Worm (Caenorhabditis elegans) whole organism, young adult: ENCODE measurements around the gene tat-3.

Experiments used
- B0019.2 ChIP-seq: fragments of 200-800 bp; sonication (Bioruptor generic); conservative IDR thresholded peaks from 2 replicates; pipeline ENCODE4 v1.3.6; 2022; ENCODE audit warnings: missing genetic modification reagents, missing genetic modification characterization, missing compliant biosample characterization
- F33H1.4 ChIP-seq: fragments of 200-800 bp; sonication (Bioruptor generic); IDR thresholded peaks from 2 replicates; pipeline ENCODE4 v1.3.6; 2022; ENCODE audit warnings: missing genetic modification reagents, missing genetic modification characterization, missing compliant biosample characterization
- F39B2.1 ChIP-seq: fragments of 200-800 bp; sonication (Bioruptor generic); IDR thresholded peaks from 2 replicates; pipeline ENCODE4 v1.3.6; 2022; ENCODE audit warnings: missing genetic modification reagents, missing genetic modification characterization, missing compliant biosample characterization
- F57A8.1 ChIP-seq: fragments of 200-800 bp; sonication (Bioruptor generic); optimal IDR thresholded peaks from 2 replicates; lab custom pipeline; 2018; ENCODE audit warnings: mild to moderate bottlenecking, missing genetic modification characterization, moderate library complexity, missing compliant biosample characterization
- K11D2.4 ChIP-seq: fragments of 200-800 bp; sonication (Bioruptor generic); IDR thresholded peaks from 2 replicates; pipeline ENCODE4 v1.3.6; 2022; ENCODE audit warnings: missing genetic modification reagents, missing genetic modification characterization, missing compliant biosample characterization
- K12H6.12 ChIP-seq: fragments of 200-800 bp; sonication (Bioruptor generic); optimal IDR thresholded peaks from 2 replicates; lab custom pipeline; 2018; ENCODE audit warnings: mild to moderate bottlenecking, missing genetic modification characterization, missing compliant biosample characterization
- Y56A3A.18 ChIP-seq: fragments of 200-800 bp; sonication (Bioruptor generic); IDR thresholded peaks from 2 replicates; pipeline ENCODE4 v1.3.6; 2022; ENCODE audit warnings: missing genetic modification reagents, missing genetic modification characterization, missing compliant biosample characterization
- Y95B8A.8 ChIP-seq: fragments of 200-800 bp; sonication (Bioruptor generic); IDR thresholded peaks from 2 replicates; pipeline ENCODE4 v1.3.6; 2022; ENCODE audit warnings: missing genetic modification reagents, missing genetic modification characterization, missing compliant biosample characterization
- ama-1 ChIP-seq, 3 experiments: fragments of 150-350 bp in 1 of 3; sonication (generic microtip) in 2 of 3; optimal IDR thresholded peaks; 2 replicates each; lab custom pipeline; 2014 to 2018; ENCODE audit warnings: missing biosample characterization in 2 of 3, missing genetic modification characterization in 2 of 3, missing genetic modification reagents in 2 of 3
- aptf-3 ChIP-seq: fragments of 200-800 bp; sonication (Bioruptor generic); IDR thresholded peaks from 2 replicates; pipeline ENCODE4 v1.3.6; 2022; ENCODE audit warnings: missing genetic modification characterization, missing compliant biosample characterization
- attf-6 ChIP-seq: fragments of 200-800 bp; sonication (Bioruptor generic); IDR thresholded peaks from 2 replicates; pipeline ENCODE4 v1.3.6; 2022; ENCODE audit warnings: missing genetic modification reagents, missing genetic modification characterization, missing compliant biosample characterization
- bed-2 ChIP-seq: fragments of 200-800 bp; sonication (Bioruptor generic); IDR thresholded peaks from 2 replicates; pipeline ENCODE4 v1.3.6; 2022; ENCODE audit warnings: missing genetic modification reagents, missing genetic modification characterization, missing compliant biosample characterization
- ceh-40 ChIP-seq: fragments of 200-800 bp; sonication (Bioruptor generic); IDR thresholded peaks from 2 replicates; pipeline ENCODE4 v1.3.6; 2022; ENCODE audit warnings: missing genetic modification characterization, missing compliant biosample characterization
- chd-7 ChIP-seq: sonication (generic microtip); optimal IDR thresholded peaks from 2 replicates; lab custom pipeline; 2016; ENCODE audit warnings: mild to moderate bottlenecking, missing genetic modification characterization, moderate library complexity, missing compliant biosample characterization
- dpl-1 ChIP-seq: fragments of 150-350 bp; optimal IDR thresholded peaks from 2 replicates; lab custom pipeline; 2014; ENCODE audit warnings: missing biosample characterization, missing genetic modification reagents, missing genetic modification characterization
- ekl-4 ChIP-seq: fragments of 200-800 bp; sonication (Bioruptor generic); IDR thresholded peaks from 2 replicates; pipeline ENCODE4 v1.3.6; 2022; ENCODE audit warnings: missing genetic modification reagents, missing genetic modification characterization, missing compliant biosample characterization
- fkh-3 ChIP-seq: sonication (generic microtip); optimal IDR thresholded peaks from 2 replicates; lab custom pipeline; 2016; ENCODE audit warnings: mild to moderate bottlenecking, missing genetic modification characterization, missing compliant biosample characterization
- him-1 ChIP-seq: sonication (generic microtip); optimal IDR thresholded peaks from 2 replicates; lab custom pipeline; 2016; ENCODE audit warnings: missing genotype, missing genetic modification reagents, missing genetic modification characterization, missing compliant biosample characterization
- hmg-1.2 ChIP-seq: fragments of 200-800 bp; sonication (Bioruptor generic); IDR thresholded peaks from 2 replicates; pipeline ENCODE4 v1.3.6; 2022; ENCODE audit warnings: missing genetic modification reagents, missing genetic modification characterization, missing compliant biosample characterization
- hmg-20 ChIP-seq: fragments of 200-800 bp; sonication (Bioruptor generic); IDR thresholded peaks from 2 replicates; pipeline ENCODE4 v1.3.6; 2022; ENCODE audit warnings: missing genetic modification reagents, missing genetic modification characterization, missing compliant biosample characterization
- lag-1 ChIP-seq: fragments of 200-800 bp; sonication (Bioruptor generic); IDR thresholded peaks from 2 replicates; pipeline ENCODE4 v1.3.6; 2022; ENCODE audit warnings: missing genetic modification reagents, missing genetic modification characterization, missing compliant biosample characterization
- let-526 ChIP-seq: fragments of 200-800 bp; sonication (Bioruptor generic); IDR thresholded peaks from 2 replicates; pipeline ENCODE4 v1.3.6; 2022; ENCODE audit warnings: missing genetic modification reagents, missing genetic modification characterization, missing compliant biosample characterization
- let-607 ChIP-seq, 2 experiments: fragments of 200-800 bp in 1 of 2; sonication (Bioruptor generic) in 1 of 2; sonication (generic microtip) in 1 of 2; optimal IDR thresholded peaks; 2 replicates each; lab custom pipeline; 2016 to 2018; ENCODE audit warnings: mild to moderate bottlenecking in 2 of 2, missing compliant biosample characterization in 2 of 2, missing genetic modification characterization in 2 of 2, moderate library complexity in 2 of 2, missing genotype in 1 of 2
- lin-26 ChIP-seq: fragments of 200-800 bp; sonication (Bioruptor generic); IDR thresholded peaks from 2 replicates; pipeline ENCODE4 v1.3.6; 2022; ENCODE audit warnings: missing genetic modification reagents, missing genetic modification characterization, missing compliant biosample characterization
- lin-35 ChIP-seq, 3 experiments: fragments of 150-350 bp in 2 of 3; sonication (generic microtip) in 1 of 3; optimal IDR thresholded peaks; 2 replicates each; lab custom pipeline; 2014 to 2018; ENCODE audit warnings: missing biosample characterization in 3 of 3, missing genetic modification characterization in 3 of 3, missing genetic modification reagents in 3 of 3
- lin-40 ChIP-seq: sonication (generic microtip); optimal IDR thresholded peaks from 2 replicates; lab custom pipeline; 2016; ENCODE audit warnings: missing genetic modification characterization, mild to moderate bottlenecking, missing compliant biosample characterization, missing genotype, missing genetic modification reagents
- lsy-27 ChIP-seq: sonication (generic microtip); optimal IDR thresholded peaks from 2 replicates; lab custom pipeline; 2017; ENCODE audit warnings: missing genetic modification characterization, mild to moderate bottlenecking, missing compliant biosample characterization, antibody characterized with exemption, missing genotype, borderline replicate concordance; ENCODE audit not compliant: insufficient read depth
- madf-6 ChIP-seq: fragments of 200-800 bp; sonication (Bioruptor generic); IDR thresholded peaks from 2 replicates; pipeline ENCODE4 v1.3.6; 2022; ENCODE audit warnings: missing genetic modification reagents, missing genetic modification characterization, missing compliant biosample characterization
- madf-8 ChIP-seq: fragments of 200-800 bp; sonication (Bioruptor generic); conservative IDR thresholded peaks from 2 replicates; pipeline ENCODE4 v1.3.6; 2022; ENCODE audit warnings: missing genetic modification reagents, missing genetic modification characterization, missing compliant biosample characterization
- mcd-1 ChIP-seq: fragments of 200-800 bp; sonication (Bioruptor generic); IDR thresholded peaks from 2 replicates; pipeline ENCODE4 v1.3.6; 2022; ENCODE audit warnings: missing genetic modification reagents, missing genetic modification characterization, missing compliant biosample characterization
- nfya-2 ChIP-seq: fragments of 200-800 bp; sonication (Bioruptor generic); IDR thresholded peaks from 2 replicates; pipeline ENCODE4 v1.3.6; 2022; ENCODE audit warnings: missing genetic modification reagents, missing genetic modification characterization, missing compliant biosample characterization
- nfyb-1 ChIP-seq: fragments of 200-800 bp; sonication (Bioruptor generic); IDR thresholded peaks from 2 replicates; pipeline ENCODE4 v1.3.6; 2022; ENCODE audit warnings: missing genetic modification reagents, missing genetic modification characterization, missing compliant biosample characterization
- nhr-179 ChIP-seq: sonication (generic microtip); optimal IDR thresholded peaks from 2 replicates; lab custom pipeline; 2016; ENCODE audit warnings: mild to moderate bottlenecking, missing genetic modification characterization, missing compliant biosample characterization
- pbrm-1 ChIP-seq: fragments of 200-800 bp; sonication (Bioruptor generic); IDR thresholded peaks from 2 replicates; pipeline ENCODE4 v1.3.6; 2022; ENCODE audit warnings: missing genetic modification reagents, missing genetic modification characterization, missing compliant biosample characterization
- pha-4 ChIP-seq: fragments of 150-350 bp; sonication (generic microtip); optimal IDR thresholded peaks from 2 replicates; lab custom pipeline; 2014; ENCODE audit warnings: missing biosample characterization, missing genetic modification reagents, missing genetic modification characterization
- rcor-1 ChIP-seq: fragments of 200-800 bp; sonication (Bioruptor generic); IDR thresholded peaks from 2 replicates; pipeline ENCODE4 v1.3.6; 2022; ENCODE audit warnings: missing genetic modification reagents, missing genetic modification characterization, missing compliant biosample characterization
- rpc-1 ChIP-seq, 2 experiments: fragments of 150-350 bp in 1 of 2; sonication (generic microtip) in 1 of 2; optimal IDR thresholded peaks; 2 replicates each; lab custom pipeline; 2014 to 2018; ENCODE audit warnings: missing biosample characterization in 1 of 2, missing genetic modification characterization in 1 of 2, missing genetic modification reagents in 1 of 2, missing genotype in 1 of 2
- sea-2 ChIP-seq: fragments of 200-800 bp; sonication (Bioruptor generic); IDR thresholded peaks from 2 replicates; pipeline ENCODE4 v1.3.6; 2022; ENCODE audit warnings: missing genetic modification characterization, missing compliant biosample characterization
- snpc-1.1 ChIP-seq: sonication (generic microtip); optimal IDR thresholded peaks from 2 replicates; lab custom pipeline; 2017; ENCODE audit warnings: missing genetic modification characterization, mild to moderate bottlenecking, missing compliant biosample characterization, antibody characterized with exemption, moderate library complexity, missing genotype, missing genetic modification reagents; ENCODE audit not compliant: insufficient read depth
- somi-1 ChIP-seq: fragments of 200-800 bp; sonication (Bioruptor generic); optimal IDR thresholded peaks from 2 replicates; lab custom pipeline; 2018; ENCODE audit warnings: mild to moderate bottlenecking, missing genetic modification characterization, missing compliant biosample characterization
- unc-62 ChIP-seq: fragments of 150-350 bp; optimal IDR thresholded peaks from 2 replicates; lab custom pipeline; 2014; ENCODE audit warnings: missing biosample characterization, missing genetic modification reagents, missing genetic modification characterization
- zfh-2 ChIP-seq: fragments of 200-800 bp; sonication (Bioruptor generic); conservative IDR thresholded peaks from 2 replicates; pipeline ENCODE4 v1.3.6; 2022; ENCODE audit warnings: missing genetic modification reagents, missing genetic modification characterization, missing compliant biosample characterization
- ztf-22 ChIP-seq: fragments of 200-800 bp; sonication (Bioruptor generic); optimal IDR thresholded peaks from 2 replicates; lab custom pipeline; 2018; ENCODE audit warnings: mild to moderate bottlenecking, missing genetic modification characterization, moderate library complexity, missing compliant biosample characterization
- ztf-25 ChIP-seq: fragments of 200-800 bp; sonication (Bioruptor generic); IDR thresholded peaks from 2 replicates; pipeline ENCODE4 v1.3.6; 2022; ENCODE audit warnings: missing genetic modification reagents, missing genetic modification characterization, missing compliant biosample characterization
- ztf-6 ChIP-seq: fragments of 200-800 bp; sonication (Bioruptor generic); IDR thresholded peaks from 2 replicates; pipeline ENCODE4 v1.3.6; 2022; ENCODE audit warnings: missing genetic modification reagents, missing genetic modification characterization, missing compliant biosample characterization

The tat-3 gene

DNA sequence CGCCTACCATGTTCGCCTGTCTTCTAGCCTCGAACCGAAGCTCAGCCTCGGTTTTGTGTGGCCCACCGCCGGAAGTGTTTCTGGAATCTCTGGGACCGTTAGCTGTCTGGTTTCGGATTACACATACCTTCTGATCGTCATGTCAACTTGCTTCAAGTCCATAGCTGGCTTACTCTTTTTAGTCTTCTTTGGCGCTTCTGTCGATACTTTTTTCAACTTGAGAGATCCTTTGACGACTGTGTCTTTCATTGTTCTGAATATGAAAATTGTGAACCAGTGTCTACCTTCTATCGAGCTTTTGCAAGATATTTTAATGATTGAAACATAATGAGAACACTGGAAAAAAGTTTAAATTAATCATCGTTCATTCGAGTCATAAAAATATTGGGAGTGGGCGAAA, 10.0 kb upstream of the tat-3 start, which contains the start of gene K01G5.8 (continued):
- TF ChIP-seq B0019.2 (GFP tag; lab: Robert Waterston, UW) = no peak
- TF ChIP-seq dpl-1 (GFP tag; lab: Kevin White, UChicago) = no peak
- no peak for TF ChIP-seq rpc-1 (optimal IDR thresholded peaks at IDR 0.05; lab: Kevin White, UChicago)
- no peak for TF ChIP-seq rpc-1 (tag; optimal IDR thresholded peaks at IDR 0.05; lab: Kevin White, UChicago)
- TF ChIP-seq hmg-1.2 (GFP tag; lab: Robert Waterston, UW) = no peak
- TF ChIP-seq unc-62 = no peak
- peak; percentile 6; the same call in 1 of the 2 replicates for TF ChIP-seq mcd-1
- TF ChIP-seq fkh-3 (tag; lab: Kevin White, UChicago) = no peak
- TF ChIP-seq, all 124 proteins: peak for 24

DNA sequence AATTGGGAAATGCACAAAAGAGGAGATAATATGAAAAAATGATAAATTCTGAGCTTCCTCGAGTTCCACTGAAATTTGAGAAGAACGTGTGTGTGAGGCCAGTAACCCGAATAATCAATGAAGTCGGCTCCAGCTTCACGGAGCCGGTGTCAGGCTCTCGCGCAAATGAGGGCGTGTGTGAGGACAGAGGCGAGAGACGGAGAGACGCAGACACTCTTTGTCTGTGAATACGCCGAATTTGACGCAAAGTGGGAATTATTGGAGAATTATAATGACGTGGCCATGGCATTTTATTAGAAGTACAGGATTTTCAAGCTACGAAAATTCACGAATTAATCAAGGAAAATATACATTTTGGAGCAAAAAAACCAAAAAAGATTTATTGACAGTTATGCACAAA, 9.4 kb upstream of the tat-3 start:
- TF ChIP-seq K11D2.4 (GFP tag; lab: Robert Waterston, UW) (no peak), hmg-20 (no peak), K12H6.12 (tag; lab: Kevin White, UChicago) (peak; percentile 53), F57A8.1 (GFP tag; lab: Kevin White, UChicago) (no peak), lsy-27 (tag; lab: Kevin White, UChicago) (no peak), zfh-2 (GFP tag; lab: Robert Waterston, UW) (peak; percentile 61), snpc-1.1 (tag; lab: Kevin White, UChicago) (no peak), sea-2 (GFP tag; lab: Robert Waterston, UW) (no peak), ztf-22 (no peak), nhr-179 (tag; lab: Kevin White, UChicago) (no peak), F39B2.1 (no peak), him-1 (tag; lab: Kevin White, UChicago) (no peak), ztf-6 (GFP tag; lab: Robert Waterston, UW) (no peak), ama-1 (optimal IDR thresholded peaks at IDR 0.05; lab: Kevin White, UChicago) (no peak), ama-1 (GFP tag; optimal IDR thresholded peaks at IDR 0.05; lab: Kevin White, UChicago) (peak in 1 of 2 experiments; percentile 7), mcd-1 (peak; percentile 62), rpc-1 (optimal IDR thresholded peaks at IDR 0.05; lab: Kevin White, UChicago) (no peak), rpc-1 (tag; optimal IDR thresholded peaks at IDR 0.05; lab: Kevin White, UChicago) (no peak), let-526 (GFP tag; lab: Robert Waterston, UW) (no peak), F33H1.4 (no peak), madf-6 (GFP tag; lab: Robert Waterston, UW) (peak; percentile 37), lin-26 (GFP tag; lab: Robert Waterston, UW) (peak; percentile 76), madf-8 (GFP tag; lab: Robert Waterston, UW) (no peak), chd-7 (tag; lab: Kevin White, UChicago) (peak; percentile 27), pha-4 (tag; lab: Kevin White, UChicago) (no peak), somi-1 (GFP tag; lab: Kevin White, UChicago) (no peak), ekl-4 (GFP tag; lab: Robert Waterston, UW) (no peak), nfyb-1 (peak; percentile 39; the same call in 1 of the 2 replicates), lag-1 (GFP tag; lab: Robert Waterston, UW) (no peak), pbrm-1 (GFP tag; lab: Robert Waterston, UW) (peak; percentile 55), bed-2 (GFP tag; lab: Robert Waterston, UW) (no peak), ceh-40 (GFP tag; lab: Robert Waterston, UW) (no peak), lin-35 (GFP tag; optimal IDR thresholded peaks at IDR 0.05; lab: Kevin White, UChicago) (peak in 1 of 3 experiments; percentile 34), fkh-3 (tag; lab: Kevin White, UChicago) (no peak), lin-40 (tag; lab: Kevin White, UChicago) (peak; percentile 37), nfya-2 (GFP tag; lab: Robert Waterston, UW) (no peak), Y95B8A.8 (GFP tag; lab: Robert Waterston, UW) (no peak), hmg-1.2 (GFP tag; lab: Robert Waterston, UW) (peak; percentile 42; the same call in 1 of the 2 replicates), rcor-1 (0 out of 2 replicates have a peak, but pooled peaks have one; percentile 5), aptf-3 (no peak), attf-6 (GFP tag; lab: Robert Waterston, UW) (no peak), Y56A3A.18 (GFP tag; lab: Robert Waterston, UW) (no peak), ztf-25 (GFP tag; lab: Robert Waterston, UW) (0 out of 2 replicates have a peak, but pooled peaks have one; percentile 34), let-607 (tag; optimal IDR thresholded peaks at IDR 0.05; lab: Kevin White, UChicago) (peak; percentile 65 to 80)
